Worm (Caenorhabditis elegans) whole organism, mixed stage, embryonic: Measurements from ENCODE around the gene C50E3.11.

Experiments
- bed-3 ChIP-seq: fragments of 200-800 bp; sonication (Bioruptor generic); optimal IDR thresholded peaks from 3 replicates; lab custom pipeline; 2018; ENCODE audit warnings: mild to moderate bottlenecking, missing genetic modification characterization, moderate library complexity, missing compliant biosample characterization
- ceh-39 ChIP-seq: fragments of 150-350 bp; optimal IDR thresholded peaks from 2 replicates; lab custom pipeline; 2014; ENCODE audit warnings: missing biosample characterization, missing genetic modification characterization
- cnd-1 ChIP-seq: fragments of 200-800 bp; sonication (Bioruptor generic); optimal IDR thresholded peaks from 2 replicates; lab custom pipeline; 2018; ENCODE audit warnings: mild to moderate bottlenecking, missing genetic modification characterization, missing compliant biosample characterization
- drap-1 ChIP-seq: fragments of 200-800 bp; sonication (Bioruptor generic); optimal IDR thresholded peaks from 3 replicates; lab custom pipeline; 2018; ENCODE audit warnings: mild to moderate bottlenecking, missing genetic modification characterization, missing compliant biosample characterization
- elt-1 ChIP-seq: sonication (generic microtip); optimal IDR thresholded peaks from 2 replicates; lab custom pipeline; 2017; ENCODE audit warnings: missing genetic modification characterization, mild to moderate bottlenecking, missing compliant biosample characterization, antibody characterized with exemption, moderate library complexity, borderline replicate concordance; ENCODE audit not compliant: insufficient read depth
- flh-1 ChIP-seq: fragments of 200-800 bp; sonication (Bioruptor generic); optimal IDR thresholded peaks from 2 replicates; lab custom pipeline; 2018; ENCODE audit warnings: mild to moderate bottlenecking, missing genetic modification characterization, moderate library complexity, missing compliant biosample characterization
- ham-2 ChIP-seq: fragments of 200-800 bp; sonication (Bioruptor generic); optimal IDR thresholded peaks from 2 replicates; lab custom pipeline; 2018; ENCODE audit warnings: mild to moderate bottlenecking, missing genetic modification characterization, missing compliant biosample characterization
- lsy-2 ChIP-seq: fragments of 150-350 bp; optimal IDR thresholded peaks from 2 replicates; lab custom pipeline; 2014; ENCODE audit warnings: missing biosample characterization, missing genetic modification characterization
- nhr-237 ChIP-seq: fragments of 150-350 bp; optimal IDR thresholded peaks from 2 replicates; lab custom pipeline; 2014; ENCODE audit warnings: missing biosample characterization, missing genetic modification characterization
- nhr-28 ChIP-seq: fragments of 150-350 bp; optimal IDR thresholded peaks from 2 replicates; lab custom pipeline; 2014; ENCODE audit warnings: missing biosample characterization, missing genetic modification characterization
- pha-4 ChIP-seq: fragments of 150-350 bp; optimal IDR thresholded peaks from 2 replicates; lab custom pipeline; 2018; ENCODE audit warnings: missing biosample characterization, missing genetic modification reagents, missing genetic modification characterization
- zip-8 ChIP-seq: fragments of 150-350 bp; optimal IDR thresholded peaks from 2 replicates; lab custom pipeline; 2014; ENCODE audit warnings: missing biosample characterization, missing genetic modification characterization

C50E3.11 gene

DNA sequence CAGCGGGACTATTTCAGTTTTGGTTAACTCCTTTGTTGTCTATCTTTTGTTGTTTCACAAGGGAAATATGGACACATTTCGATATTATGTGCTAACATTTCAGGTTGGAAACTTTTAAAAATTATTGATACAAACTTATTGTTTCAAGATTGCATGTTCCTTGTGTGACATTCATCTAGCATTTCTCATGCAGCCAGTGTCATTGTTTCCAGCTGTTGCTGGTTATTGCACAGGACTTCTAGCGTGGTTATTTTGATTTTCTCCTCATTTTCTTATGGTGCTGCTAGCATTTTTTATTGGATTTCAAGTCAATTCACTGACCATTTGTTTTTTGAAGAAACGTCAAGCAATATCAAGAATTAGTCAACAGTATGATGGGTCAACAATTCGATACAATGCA is 47.4 kb downstream of the C50E3.11 start:
- TF ChIP-seq zip-8 (tag; lab: Kevin White, UChicago) (no peak), flh-1 (no peak), elt-1 (tag; lab: Kevin White, UChicago) (no peak), pha-4 (tag; lab: Kevin White, UChicago) (no peak), cnd-1 (tag; lab: Kevin White, UChicago) (no peak), nhr-28 (no peak), drap-1 (no peak), bed-3 (GFP tag; lab: Kevin White, UChicago) (no peak)
- TF ChIP-seq, all 35 proteins: peak for 0

DNA sequence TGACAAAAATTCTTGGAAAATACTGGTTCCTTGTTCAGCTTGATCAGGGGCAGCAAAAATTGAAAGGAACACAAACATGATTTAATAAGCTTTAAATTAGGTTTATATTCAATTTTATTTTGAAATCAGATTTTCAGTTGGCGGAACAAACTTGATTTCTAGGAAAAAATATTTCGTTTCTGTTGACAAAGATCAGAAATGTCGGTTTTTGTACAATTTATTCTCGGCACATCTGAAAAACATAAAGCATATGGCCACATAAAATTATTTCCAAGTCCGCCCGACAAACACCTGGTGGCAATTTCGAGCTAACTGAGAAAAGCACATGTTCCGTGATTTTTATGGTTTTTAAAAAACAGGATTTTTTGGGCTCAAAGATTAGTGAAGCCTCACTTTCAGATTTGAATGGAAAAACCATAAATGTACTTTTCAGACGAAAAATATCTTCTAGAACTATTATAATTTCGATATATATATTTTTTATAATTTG is 49.4 kb downstream of the C50E3.11 start, which contains the start of gene ttr-10:
Gene ttr-10, minus strand, starts transcription at position 51 of the 490 bp plus-strand sequence.
- TF ChIP-seq nhr-237 (tag; lab: Kevin White, UChicago) (no peak), lsy-2 (tag; lab: Kevin White, UChicago) (no peak), ceh-39 (tag; lab: Kevin White, UChicago) (no peak), ham-2 (no peak)
